Fruit fly (Drosophila melanogaster) whole organism, embryonic: ENCODE measurements around the gene Tg.

Source experiments
- CG10209 ChIP-seq: fragments of 200-800 bp; sonication (Bioruptor generic); optimal IDR thresholded peaks from 3 replicates; lab custom pipeline; 2017; ENCODE audit warnings: missing biosample characterization, mild to moderate bottlenecking, missing genetic modification characterization, missing genetic modification reagents
- CG10462 ChIP-seq: fragments of 200-800 bp; sonication (Bioruptor generic); optimal IDR thresholded peaks from 2 replicates; lab custom pipeline; 2016; ENCODE audit warnings: missing biosample characterization, missing genetic modification characterization
- CG15479 ChIP-seq: fragments of 200-800 bp; sonication (Bioruptor generic); optimal IDR thresholded peaks from 3 replicates; lab custom pipeline; 2019; ENCODE audit warnings: missing biosample characterization, mild to moderate bottlenecking, missing genetic modification characterization, moderate library complexity
- CG8478 ChIP-seq: fragments of >200 bp; optimal IDR thresholded peaks from 2 replicates; lab custom pipeline; 2018
- Hmx ChIP-seq: fragments of 200-800 bp; sonication (Bioruptor generic); optimal IDR thresholded peaks from 2 replicates; lab custom pipeline; 2016; ENCODE audit warnings: missing biosample characterization, missing genetic modification characterization
- Neu2 ChIP-seq: fragments of 200-800 bp; sonication (Bioruptor generic); optimal IDR thresholded peaks from 3 replicates; lab custom pipeline; 2016; ENCODE audit warnings: missing biosample characterization, missing genetic modification characterization, borderline replicate concordance
- ab ChIP-seq: fragments of 200-800 bp; sonication (Bioruptor generic); optimal IDR thresholded peaks from 2 replicates; lab custom pipeline; 2016; ENCODE audit warnings: missing biosample characterization, missing genetic modification characterization
- bcd ChIP-seq: fragments of 200-800 bp; sonication (Bioruptor generic); optimal IDR thresholded peaks from 2 replicates; lab custom pipeline; 2017; ENCODE audit warnings: missing biosample characterization, mild to moderate bottlenecking, missing genetic modification characterization
- cwo ChIP-seq: fragments of 200-800 bp; sonication (Bioruptor generic); optimal IDR thresholded peaks from 3 replicates; lab custom pipeline; 2017; ENCODE audit warnings: missing biosample characterization, missing genetic modification characterization, mild to moderate bottlenecking, moderate library complexity, missing genetic modification reagents
- hth ChIP-seq: fragments of >200 bp; optimal IDR thresholded peaks from 2 replicates; lab custom pipeline; 2017; ENCODE audit warnings: inconsistent platforms
- pros ChIP-seq: fragments of 200-800 bp; sonication (Bioruptor generic); optimal IDR thresholded peaks from 3 replicates; lab custom pipeline; 2019; ENCODE audit warnings: missing biosample characterization, mild to moderate bottlenecking, missing genetic modification characterization, moderate library complexity
- slbo ChIP-seq: fragments of 200-800 bp; sonication (Bioruptor generic); IDR thresholded peaks from 2 replicates; pipeline ENCODE4 v1.3.6; 2022; ENCODE audit warnings: missing biosample characterization, missing genetic modification characterization
- unpg ChIP-seq: fragments of 200-800 bp; sonication (Bioruptor generic); optimal IDR thresholded peaks from 3 replicates; lab custom pipeline; 2018; ENCODE audit warnings: missing biosample characterization, mild to moderate bottlenecking, missing genetic modification characterization, moderate library complexity
- usp ChIP-seq: fragments of >200 bp; optimal IDR thresholded peaks from 2 replicates; lab custom pipeline; 2017; ENCODE audit warnings: missing biosample characterization, missing genetic modification characterization

- TF ChIP-seq slbo = no peak
- no peak for TF ChIP-seq pros (GFP tag; lab: Kevin White, UChicago)
- no peak for TF ChIP-seq bcd (GFP tag; lab: Kevin White, UChicago)
- no peak for TF ChIP-seq hth
- TF ChIP-seq ab (GFP tag; lab: Kevin White, UChicago) = no peak
- TF ChIP-seq cwo (GFP tag; lab: Kevin White, UChicago) = no peak
- TF ChIP-seq unpg (GFP tag; lab: Kevin White, UChicago) = no peak
- no peak for TF ChIP-seq Hmx
- no peak for TF ChIP-seq CG15479 (GFP tag; lab: Kevin White, UChicago)
- no peak for TF ChIP-seq CG10209 (GFP tag; lab: Kevin White, UChicago)
- no peak for TF ChIP-seq CG10462 (GFP tag; lab: Kevin White, UChicago)
- TF ChIP-seq Neu2 (GFP tag; lab: Kevin White, UChicago) = no peak
- TF ChIP-seq usp (GFP tag; lab: Kevin White, UChicago) = no peak
- peak; percentile 57 for TF ChIP-seq CG8478 (lab: Kevin White, UChicago)
Measured at dm6 chr2L:8031588-8031987, 20.4 kb downstream of the Tg start.
